Fruit fly (Drosophila melanogaster): ENCODE results near the gene Naa60.

Gene Naa60

dm6 chr3L:9762036-9762597 lies 35.4 kb downstream of the Naa60 start (continued):
- no peak for TF ChIP-seq pdm3 (GFP tag; optimal IDR thresholded peaks at IDR 0.05)
- no peak for TF ChIP-seq CG9139 (GFP tag; optimal IDR thresholded peaks at IDR 0.05)
- no peak for TF ChIP-seq Lpt (GFP tag; optimal IDR thresholded peaks at IDR 0.05)
- 0 out of 3 replicates have a peak, but pooled peaks have one; percentile 33 for TF ChIP-seq CG6163 (GFP tag; IDR thresholded peaks at IDR 0.05)
- no peak for TF ChIP-seq OdsH (GFP tag; optimal IDR thresholded peaks at IDR 0.05)
- peak; percentile 2 for TF ChIP-seq Sox102F (GFP tag; optimal IDR thresholded peaks at IDR 0.05)
- TF ChIP-seq Blimp-1 (GFP tag; optimal IDR thresholded peaks at IDR 0.05): no peak

dm6 chr3L:9763389-9763917 lies 36.8 kb downstream of the Naa60 start, which contains the start of gene Ae2:
TSS of gene Ae2 (plus strand) at chr3L:9763544.
- TF ChIP-seq esn (GFP tag; optimal IDR thresholded peaks at IDR 0.05) (peak; percentile 34), topi (GFP tag; optimal IDR thresholded peaks at IDR 0.05) (peak; percentile 21), Eip78C (GFP tag) (peak; percentile 69), CG6854 (GFP tag; optimal IDR thresholded peaks at IDR 0.05) (peak; percentile 57), CG11294 (GFP tag; IDR thresholded peaks at IDR 0.05) (no peak), Sox102F (GFP tag; optimal IDR thresholded peaks at IDR 0.05) (peak; percentile 47), svp (GFP tag) (peak; percentile 60), Met (GFP tag; optimal IDR thresholded peaks at IDR 0.05) (no peak), spab (GFP tag; optimal IDR thresholded peaks at IDR 0.05) (no peak), vri (GFP tag; optimal IDR thresholded peaks at IDR 0.05) (peak; percentile 70), dsx (GFP tag; optimal IDR thresholded peaks at IDR 0.05; ENCODE audit: poor library complexity, severe bottlenecking) (peak; percentile 52), CG1621 (tag; optimal IDR thresholded peaks at IDR 0.05) (peak; percentile 82), ss (GFP tag; optimal IDR thresholded peaks at IDR 0.05) (peak in 1 of 2 experiments; percentile 67), CG6276 (GFP tag; optimal IDR thresholded peaks at IDR 0.05) (no peak), Eip75B (GFP tag; optimal IDR thresholded peaks at IDR 0.05) (peak; percentile 2), CG6163 (GFP tag; IDR thresholded peaks at IDR 0.05) (peak; percentile 71; the same call in 2 of the 3 replicates), Hr4 (GFP tag; optimal IDR thresholded peaks at IDR 0.05) (no peak), CG3919 (GFP tag; optimal IDR thresholded peaks at IDR 0.05) (peak; percentile 15), CG8119 (GFP tag; IDR thresholded peaks at IDR 0.05) (0 out of 3 replicates have a peak, but pooled peaks have one; percentile 21)

dm6 chr3L:9764307-9764706 lies 37.6 kb downstream of the Naa60 start:
- peak; percentile 29 for TF ChIP-seq esn (GFP tag; optimal IDR thresholded peaks at IDR 0.05)
- TF ChIP-seq Smox (GFP tag; optimal IDR thresholded peaks at IDR 0.05): peak; percentile 2
- peak; percentile 17 for TF ChIP-seq OdsH (GFP tag; optimal IDR thresholded peaks at IDR 0.05)
- no peak for TF ChIP-seq Sox15 (GFP tag; optimal IDR thresholded peaks at IDR 0.05)
- no peak for TF ChIP-seq Hr39 (GFP tag; optimal IDR thresholded peaks at IDR 0.05)
- TF ChIP-seq salr (GFP tag; optimal IDR thresholded peaks at IDR 0.05): peak in 1 of 2 experiments; percentile 27
- no peak for TF ChIP-seq ss (GFP tag; optimal IDR thresholded peaks at IDR 0.05)
- TF ChIP-seq pdm3 (GFP tag; optimal IDR thresholded peaks at IDR 0.05): peak; percentile 29
- peak; percentile 28 for TF ChIP-seq CG10631 (GFP tag; optimal IDR thresholded peaks at IDR 0.05)
- TF ChIP-seq svp (GFP tag): peak; percentile 57
- no peak for TF ChIP-seq Hr38 (GFP tag; optimal IDR thresholded peaks at IDR 0.05)
- no peak for TF ChIP-seq CG34406 (GFP tag; optimal IDR thresholded peaks at IDR 0.05)
- no peak for TF ChIP-seq CG6276 (GFP tag; optimal IDR thresholded peaks at IDR 0.05)
- no peak for TF ChIP-seq Sox14 (GFP tag; optimal IDR thresholded peaks at IDR 0.05)
- peak; percentile 3 for TF ChIP-seq CG4318 (GFP tag; optimal IDR thresholded peaks at IDR 0.05)
- no peak for TF ChIP-seq CG6163 (GFP tag; IDR thresholded peaks at IDR 0.05)
- TF ChIP-seq acj6 (GFP tag; optimal IDR thresholded peaks at IDR 0.05): peak; percentile 32
- TF ChIP-seq CG3919 (GFP tag; optimal IDR thresholded peaks at IDR 0.05): peak; percentile 12
- no peak for TF ChIP-seq Gug (GFP tag; IDR thresholded peaks at IDR 0.05)
- TF ChIP-seq Hr4 (GFP tag; optimal IDR thresholded peaks at IDR 0.05): peak; percentile 42
- peak; percentile 21 for TF ChIP-seq achi (GFP tag; optimal IDR thresholded peaks at IDR 0.05)
- no peak for TF ChIP-seq CG11294 (GFP tag; IDR thresholded peaks at IDR 0.05)
- TF ChIP-seq CG11902 (GFP tag; optimal IDR thresholded peaks at IDR 0.05): no peak
- TF ChIP-seq Eip78C (GFP tag): peak; percentile 75
- no peak for TF ChIP-seq Lpt (GFP tag; optimal IDR thresholded peaks at IDR 0.05)
- TF ChIP-seq CG32006 (GFP tag; optimal IDR thresholded peaks at IDR 0.05): peak; percentile 43
- TF ChIP-seq lz (GFP tag; optimal IDR thresholded peaks at IDR 0.05): peak; percentile 18
- TF ChIP-seq topi (GFP tag; optimal IDR thresholded peaks at IDR 0.05): peak; percentile 13
- peak; percentile 9 for TF ChIP-seq CG31627 (GFP tag; optimal IDR thresholded peaks at IDR 0.05)
- peak; percentile 14 for TF ChIP-seq Ets21C (GFP tag; optimal IDR thresholded peaks at IDR 0.05)
- peak; percentile 38 for TF ChIP-seq Met (GFP tag; optimal IDR thresholded peaks at IDR 0.05)
- TF ChIP-seq CG16779 (tag; optimal IDR thresholded peaks at IDR 0.05): no peak

All from whole organism, prepupa.